Worm (Caenorhabditis elegans): ENCODE data around the gene srbc-26.

ce11 chrV:17212743-17213142 lies 41.1 kb downstream of the srbc-26 start, which contains the start of gene srh-113:
- no peak for TF ChIP-seq him-1 (tag; optimal IDR thresholded peaks at IDR 0.05)
- no peak for TF ChIP-seq dao-5 (tag; optimal IDR thresholded peaks at IDR 0.05)

Measured in whole organism, L4/young adult.